Worm (Caenorhabditis elegans) whole organism, L4/young adult: ENCODE data around the gene EEED8.14.

ENCODE experiments used
- W03F9.2 ChIP-seq: fragments of 150-350 bp; optimal IDR thresholded peaks from 2 replicates; lab custom pipeline; 2014; ENCODE audit warnings: missing biosample characterization, missing genetic modification characterization
- dao-5 ChIP-seq: sonication (generic microtip); optimal IDR thresholded peaks from 2 replicates; lab custom pipeline; 2016; ENCODE audit warnings: missing genotype, missing genetic modification characterization, moderate library complexity, missing compliant biosample characterization
- him-1 ChIP-seq: sonication (generic microtip); optimal IDR thresholded peaks from 2 replicates; lab custom pipeline; 2016; ENCODE audit warnings: missing genotype, missing genetic modification reagents, missing genetic modification characterization, missing compliant biosample characterization

ce11 chrII:5395594-5395993 lies 18.3 kb downstream of the EEED8.14 start, which contains the start of gene pink-1:
- TF ChIP-seq him-1 (no peak), dao-5 (no peak), W03F9.2 (tag; lab: Kevin White, UChicago) (no peak)
